Worm (Caenorhabditis elegans): ENCODE data around the gene rpn-6.1.

The rpn-6.1 gene

ce11 chrIII:6961937-6962504, at the start of gene rpn-6.1, which contains the start of gene F57B9.1:
Gene rpn-6.1, minus strand, starts transcription at chrIII:6962001.
Gene F57B9.1, plus strand, starts transcription at chrIII:6962090.
- TF ChIP-seq ceh-62 (tag; optimal IDR thresholded peaks at IDR 0.05) (no peak), zip-11 (GFP tag; IDR thresholded peaks at IDR 0.05) (no peak), dmd-6 (GFP tag; IDR thresholded peaks at IDR 0.05) (peak; percentile 38), ztf-7 (tag; optimal IDR thresholded peaks at IDR 0.05) (peak; percentile 28), lsy-2 (tag; optimal IDR thresholded peaks at IDR 0.05) (peak in 1 of 2 experiments; percentile 78), spr-1 (tag; optimal IDR thresholded peaks at IDR 0.05) (no peak), fos-1 (tag; optimal IDR thresholded peaks at IDR 0.05) (no peak), mxl-2 (GFP tag; conservative IDR thresholded peaks at IDR 0.05) (no peak), daf-16 (GFP tag; optimal IDR thresholded peaks at IDR 0.05) (peak in 1 of 2 experiments; percentile 72), daf-16 (tag; optimal IDR thresholded peaks at IDR 0.05) (peak; percentile 55), Y5F2A.4 (GFP tag; optimal IDR thresholded peaks at IDR 0.05) (no peak), aha-1 (tag) (peak; percentile 12), hlh-11 (tag; optimal IDR thresholded peaks at IDR 0.05) (peak; percentile 78), mxl-3 (GFP tag; optimal IDR thresholded peaks at IDR 0.05) (no peak), F26F4.8 (GFP tag; conservative IDR thresholded peaks at IDR 0.05) (no peak), dmd-9 (GFP tag; IDR thresholded peaks at IDR 0.05) (no peak), F44E2.7 (GFP tag; IDR thresholded peaks at IDR 0.05) (no peak), lin-29 (GFP tag; IDR thresholded peaks at IDR 0.05) (no peak), tag-97 (GFP tag; IDR thresholded peaks at IDR 0.05) (no peak), pqm-1 (tag; optimal IDR thresholded peaks at IDR 0.05) (peak; percentile 44), fkh-10 (GFP tag; optimal IDR thresholded peaks at IDR 0.05) (no peak), nhr-28 (tag; optimal IDR thresholded peaks at IDR 0.05) (peak; percentile 68), lin-15B (tag; optimal IDR thresholded peaks at IDR 0.05) (no peak), unc-130 (GFP tag; optimal IDR thresholded peaks at IDR 0.05) (no peak), nhr-42 (GFP tag; IDR thresholded peaks at IDR 0.05) (no peak), hif-1 (tag; optimal IDR thresholded peaks at IDR 0.05) (peak; percentile 62 to 97), daf-12 (tag; optimal IDR thresholded peaks at IDR 0.05) (no peak), cey-2 (tag; optimal IDR thresholded peaks at IDR 0.05; ENCODE audit: borderline replicate concordance, insufficient read depth) (no peak), mes-2 (tag; optimal IDR thresholded peaks at IDR 0.05; ENCODE audit: poor library complexity, severe bottlenecking) (peak; percentile 23), mdt-29 (GFP tag; IDR thresholded peaks at IDR 0.05) (no peak), R02D3.7 (tag; optimal IDR thresholded peaks at IDR 0.05) (no peak), dpl-1 (GFP tag; optimal IDR thresholded peaks at IDR 0.05) (no peak), dve-1 (tag; optimal IDR thresholded peaks at IDR 0.05; ENCODE audit: insufficient read depth) (peak; percentile 55), lir-3 (tag; optimal IDR thresholded peaks at IDR 0.05) (no peak), nhr-48 (tag; optimal IDR thresholded peaks at IDR 0.05) (peak; percentile 5), nhr-25 (tag; optimal IDR thresholded peaks at IDR 0.05; ENCODE audit: borderline replicate concordance, insufficient read depth) (no peak), F10B5.3 (tag; optimal IDR thresholded peaks at IDR 0.05) (no peak), mep-1 (tag; optimal IDR thresholded peaks at IDR 0.05) (peak; percentile 10), unc-39 (tag; optimal IDR thresholded peaks at IDR 0.05) (no peak), lin-1 (GFP tag; IDR thresholded peaks at IDR 0.05) (no peak), hlh-30 (tag; optimal IDR thresholded peaks at IDR 0.05; ENCODE audit: insufficient read depth) (peak; percentile 87), T20F7.1 (GFP tag; optimal IDR thresholded peaks at IDR 0.05) (peak; percentile 71)

Measured in whole organism, L4 larva.